Worm (Caenorhabditis elegans) whole organism, L1 larva: Measurements from ENCODE around the gene F14B8.6.
A peak's percentile ranks its signal among the peaks of the same experiment; 100 is the strongest.

Experiments used
- C16A3.4 ChIP-seq: fragments of 150-350 bp; optimal IDR thresholded peaks from 2 replicates; lab custom pipeline; 2014; ENCODE audit warnings: missing biosample characterization, missing genetic modification characterization
- blmp-1 ChIP-seq: fragments of 150-350 bp; optimal IDR thresholded peaks from 2 replicates; lab custom pipeline; 2014; ENCODE audit warnings: missing biosample characterization, missing genetic modification characterization
- ceh-82 ChIP-seq, 3 experiments: fragments of 150-350 bp in 1 of 3; sonication (generic microtip) in 2 of 3; optimal IDR thresholded peaks; 2 replicates each; lab custom pipeline; 2014 to 2017; ENCODE audit warnings: missing biosample characterization in 3 of 3, missing genetic modification characterization in 3 of 3
- ceh-90 ChIP-seq: sonication (generic microtip); optimal IDR thresholded peaks from 2 replicates; lab custom pipeline; 2016; ENCODE audit warnings: missing genetic modification characterization, missing compliant biosample characterization
- ces-1 ChIP-seq: fragments of 150-350 bp; optimal IDR thresholded peaks from 2 replicates; lab custom pipeline; 2014; ENCODE audit warnings: missing biosample characterization, missing genetic modification reagents, missing genetic modification characterization
- dsc-1 ChIP-seq: sonication (generic microtip); optimal IDR thresholded peaks from 2 replicates; lab custom pipeline; 2016; ENCODE audit warnings: mild to moderate bottlenecking, missing genetic modification characterization, missing compliant biosample characterization
- efl-1 ChIP-seq, 4 experiments: fragments of 150-350 bp; optimal IDR thresholded peaks in 3 of 4; peaks in 1 of 4; 1 replicate in 1 of 4; 2 replicates in 3 of 4; lab custom pipeline; 2014; ENCODE audit warnings: missing biosample characterization in 2 of 4, missing genetic modification characterization in 2 of 4, missing genetic modification reagents in 2 of 4
- elt-2 ChIP-seq: sonication (generic microtip); optimal IDR thresholded peaks from 2 replicates; lab custom pipeline; 2016; ENCODE audit warnings: missing genetic modification characterization, mild to moderate bottlenecking, inconsistent platforms, missing compliant biosample characterization, missing genetic modification reagents
- elt-3 ChIP-seq, 6 experiments: fragments of 150-350 bp in 1 of 6; sonication (generic microtip); optimal IDR thresholded peaks; 2 replicates each; lab custom pipeline; 2017 to 2018; ENCODE audit warnings: missing biosample characterization in 6 of 6, missing genetic modification characterization in 6 of 6, inconsistent platforms in 1 of 6
- fkh-10 ChIP-seq: sonication (generic microtip); optimal IDR thresholded peaks from 2 replicates; lab custom pipeline; 2017; ENCODE audit warnings: missing biosample characterization, missing genetic modification reagents, missing genetic modification characterization
- fkh-4 ChIP-seq: sonication (generic microtip); optimal IDR thresholded peaks from 2 replicates; lab custom pipeline; 2016; ENCODE audit warnings: missing compliant biosample characterization, missing genetic modification characterization, borderline replicate concordance
- fkh-8 ChIP-seq: sonication (generic microtip); optimal IDR thresholded peaks from 2 replicates; lab custom pipeline; 2016; ENCODE audit warnings: mild to moderate bottlenecking, missing genetic modification characterization, missing compliant biosample characterization
- fos-1 ChIP-seq: fragments of 150-350 bp; optimal IDR thresholded peaks from 2 replicates; lab custom pipeline; 2014; ENCODE audit warnings: missing biosample characterization, missing genetic modification characterization
- hlh-17 ChIP-seq: fragments of 200-800 bp; sonication (Bioruptor generic); optimal IDR thresholded peaks from 2 replicates; lab custom pipeline; 2018; ENCODE audit warnings: missing genetic modification characterization, mild to moderate bottlenecking, missing compliant biosample characterization, moderate library complexity, borderline replicate concordance
- hpl-2 ChIP-seq: fragments of 150-350 bp; optimal IDR thresholded peaks from 2 replicates; lab custom pipeline; 2014; ENCODE audit warnings: missing biosample characterization, missing genetic modification reagents, missing genetic modification characterization
- irx-1 ChIP-seq: sonication (generic microtip); optimal IDR thresholded peaks from 2 replicates; lab custom pipeline; 2016; ENCODE audit warnings: missing genetic modification characterization, missing compliant biosample characterization
- lin-13 ChIP-seq: fragments of 150-350 bp; optimal IDR thresholded peaks from 2 replicates; lab custom pipeline; 2014; ENCODE audit warnings: missing biosample characterization, missing genetic modification reagents, missing genetic modification characterization
- lin-14 ChIP-seq: fragments of 200-800 bp; sonication (Bioruptor generic); optimal IDR thresholded peaks from 2 replicates; lab custom pipeline; 2018; ENCODE audit warnings: mild to moderate bottlenecking, missing genetic modification characterization, moderate library complexity, missing compliant biosample characterization
- lin-15B ChIP-seq: fragments of 150-350 bp; sonication (generic microtip); optimal IDR thresholded peaks from 3 replicates; lab custom pipeline; 2014; ENCODE audit warnings: missing biosample characterization, missing genetic modification characterization
- lir-3 ChIP-seq: sonication (generic microtip); optimal IDR thresholded peaks from 2 replicates; lab custom pipeline; 2016; ENCODE audit warnings: mild to moderate bottlenecking, missing genetic modification characterization, moderate library complexity, missing compliant biosample characterization; ENCODE audit not compliant: poor library complexity
- lsy-2 ChIP-seq, 2 experiments: fragments of 150-350 bp; optimal IDR thresholded peaks; 2 replicates each; lab custom pipeline; 2014; ENCODE audit warnings: missing biosample characterization in 2 of 2, missing genetic modification characterization in 2 of 2
- mab-9 ChIP-seq: fragments of 200-800 bp; sonication (Bioruptor generic); IDR thresholded peaks from 2 replicates; pipeline ENCODE4 v1.3.6; 2022; ENCODE audit warnings: missing genetic modification reagents, missing genetic modification characterization, missing compliant biosample characterization
- mdl-1 ChIP-seq, 2 experiments: fragments of 150-350 bp; optimal IDR thresholded peaks; 2 replicates each; lab custom pipeline; 2014 to 2017; ENCODE audit warnings: missing biosample characterization in 2 of 2, missing genetic modification characterization in 2 of 2, inconsistent platforms in 1 of 2
- mep-1 ChIP-seq: fragments of 150-350 bp; optimal IDR thresholded peaks from 2 replicates; lab custom pipeline; 2014; ENCODE audit warnings: missing biosample characterization, missing genetic modification characterization
- nhr-11 ChIP-seq: fragments of 150-350 bp; optimal IDR thresholded peaks from 2 replicates; lab custom pipeline; 2014; ENCODE audit warnings: missing biosample characterization, missing genetic modification characterization
- nhr-12 ChIP-seq: sonication (generic microtip); optimal IDR thresholded peaks from 2 replicates; lab custom pipeline; 2017; ENCODE audit warnings: missing biosample characterization, missing genetic modification characterization
- nhr-19 ChIP-seq: fragments of 200-800 bp; sonication (Bioruptor generic); conservative IDR thresholded peaks from 2 replicates; pipeline ENCODE4 v1.3.6; 2022; ENCODE audit warnings: missing genetic modification characterization, missing compliant biosample characterization
- nhr-20 ChIP-seq: sonication (generic microtip); optimal IDR thresholded peaks from 2 replicates; lab custom pipeline; 2016; ENCODE audit warnings: mild to moderate bottlenecking, missing genetic modification characterization, missing compliant biosample characterization
- nhr-47 ChIP-seq: sonication (generic microtip); optimal IDR thresholded peaks from 2 replicates; lab custom pipeline; 2016; ENCODE audit warnings: mild to moderate bottlenecking, missing genetic modification characterization, moderate library complexity, missing compliant biosample characterization
- nhr-71 ChIP-seq: sonication (generic microtip); optimal IDR thresholded peaks from 2 replicates; lab custom pipeline; 2016; ENCODE audit warnings: mild to moderate bottlenecking, missing genetic modification characterization, moderate library complexity, missing compliant biosample characterization
- nhr-85 ChIP-seq: sonication (generic microtip); peaks from one replicate; lab custom pipeline; 2016; ENCODE audit warnings: missing genetic modification characterization, inconsistent platforms, missing compliant biosample characterization
- nhr-90 ChIP-seq: sonication (generic microtip); optimal IDR thresholded peaks from 2 replicates; lab custom pipeline; 2016; ENCODE audit warnings: mild to moderate bottlenecking, missing genetic modification characterization, missing compliant biosample characterization; ENCODE audit not compliant: poor library complexity
- pag-3 ChIP-seq: sonication (generic microtip); optimal IDR thresholded peaks from 2 replicates; lab custom pipeline; 2017; ENCODE audit warnings: missing genetic modification characterization, mild to moderate bottlenecking, missing compliant biosample characterization, antibody characterized with exemption, borderline replicate concordance; ENCODE audit not compliant: insufficient read depth
- pax-3 ChIP-seq: fragments of 200-800 bp; sonication (Bioruptor generic); optimal IDR thresholded peaks from 2 replicates; lab custom pipeline; 2018; ENCODE audit warnings: mild to moderate bottlenecking, missing genetic modification characterization, moderate library complexity, missing compliant biosample characterization
- pqm-1 ChIP-seq: sonication (generic microtip); optimal IDR thresholded peaks from 3 replicates; lab custom pipeline; 2017; ENCODE audit warnings: missing biosample characterization, missing genetic modification characterization
- rnt-1 ChIP-seq: sonication (generic microtip); optimal IDR thresholded peaks from 2 replicates; lab custom pipeline; 2016; ENCODE audit warnings: mild to moderate bottlenecking, missing genetic modification characterization, moderate library complexity, missing compliant biosample characterization
- skn-1 ChIP-seq: fragments of 150-350 bp; optimal IDR thresholded peaks from 2 replicates; lab custom pipeline; 2014; ENCODE audit warnings: missing biosample characterization, missing genetic modification characterization
- snu-23 ChIP-seq: sonication (generic microtip); optimal IDR thresholded peaks from 2 replicates; lab custom pipeline; 2016; ENCODE audit warnings: missing genetic modification characterization, missing compliant biosample characterization
- sox-4 ChIP-seq: sonication (generic microtip); optimal IDR thresholded peaks from 2 replicates; lab custom pipeline; 2016; ENCODE audit warnings: missing genetic modification characterization, missing compliant biosample characterization
- swsn-7 ChIP-seq: sonication (generic microtip); optimal IDR thresholded peaks from 2 replicates; lab custom pipeline; 2016; ENCODE audit warnings: missing genetic modification characterization, missing compliant biosample characterization
- tbx-2 ChIP-seq: sonication (generic microtip); optimal IDR thresholded peaks from 2 replicates; lab custom pipeline; 2016; ENCODE audit warnings: missing genetic modification characterization, missing compliant biosample characterization
- unc-30 ChIP-seq: sonication (generic microtip); optimal IDR thresholded peaks from 2 replicates; lab custom pipeline; 2017; ENCODE audit warnings: missing biosample characterization, missing genetic modification characterization
- unc-62 ChIP-seq: fragments of 150-350 bp; optimal IDR thresholded peaks from 2 replicates; lab custom pipeline; 2014; ENCODE audit warnings: missing biosample characterization, missing genetic modification reagents, missing genetic modification characterization
- unc-86 ChIP-seq: sonication (generic microtip); optimal IDR thresholded peaks from 2 replicates; lab custom pipeline; 2016; ENCODE audit warnings: missing genetic modification characterization, missing compliant biosample characterization
- vab-15 ChIP-seq: sonication (generic microtip); optimal IDR thresholded peaks from 2 replicates; lab custom pipeline; 2017; ENCODE audit warnings: missing genotype, mild to moderate bottlenecking, missing genetic modification characterization, missing compliant biosample characterization
- xbp-1 ChIP-seq: sonication (generic microtip); optimal IDR thresholded peaks from 2 replicates; lab custom pipeline; 2016; ENCODE audit warnings: missing genetic modification characterization, missing compliant biosample characterization
- zip-4 ChIP-seq: fragments of 200-800 bp; sonication (Bioruptor generic); optimal IDR thresholded peaks from 2 replicates; lab custom pipeline; 2018; ENCODE audit warnings: mild to moderate bottlenecking, missing genetic modification characterization, moderate library complexity, missing compliant biosample characterization
- ztf-4 ChIP-seq: fragments of 150-350 bp; optimal IDR thresholded peaks from 2 replicates; lab custom pipeline; 2014; ENCODE audit warnings: missing biosample characterization, missing genetic modification characterization

Gene F14B8.6

ce11 chrX:6904064-6904771, 28.0 kb downstream of the F14B8.6 start, which contains the start of gene sid-5:
Gene sid-5 (plus strand): TSS chrX:6904721.
- TF ChIP-seq efl-1 (optimal IDR thresholded peaks at IDR 0.05; lab: Kevin White, UChicago): no peak
- peak in 1 of 2 experiments; percentile 44 for TF ChIP-seq efl-1 (GFP tag; optimal IDR thresholded peaks at IDR 0.05 in 1 of 2; lab: Kevin White, UChicago)
- TF ChIP-seq lin-14: peak; percentile 24
- no peak for TF ChIP-seq fkh-10 (GFP tag; lab: Kevin White, UChicago)

ce11 chrX:6902958-6903357, 29.3 kb downstream of the F14B8.6 start:
- TF ChIP-seq pax-3 (tag; lab: Kevin White, UChicago): no peak
- no peak for TF ChIP-seq ztf-4 (tag; lab: Kevin White, UChicago)
- peak; percentile 30 for TF ChIP-seq fkh-8 (tag; lab: Kevin White, UChicago)
- TF ChIP-seq blmp-1 (tag; lab: Kevin White, UChicago): peak; percentile 9
- TF ChIP-seq zip-4 (GFP tag; lab: Kevin White, UChicago): peak; percentile 11
- peak; percentile 68 for TF ChIP-seq C16A3.4 (tag; lab: Kevin White, UChicago)
- peak; percentile 77 for TF ChIP-seq nhr-71 (tag; lab: Kevin White, UChicago)
- peak in 2 of 3 experiments; percentile 3 to 43 for TF ChIP-seq ceh-82 (tag; optimal IDR thresholded peaks at IDR 0.05; lab: Kevin White, UChicago)
- no peak for TF ChIP-seq lin-15B (tag; lab: Kevin White, UChicago)
- peak; percentile 75 for TF ChIP-seq rnt-1
- TF ChIP-seq fos-1: peak; percentile 31
- peak; percentile 16 to 58 for TF ChIP-seq lsy-2 (tag; optimal IDR thresholded peaks at IDR 0.05; lab: Kevin White, UChicago)
- TF ChIP-seq hlh-17 (GFP tag; lab: Kevin White, UChicago): no peak
- peak; percentile 53 for TF ChIP-seq lin-13 (GFP tag; lab: Kevin White, UChicago)
- TF ChIP-seq irx-1 (tag; lab: Kevin White, UChicago): no peak
- TF ChIP-seq skn-1 (tag; lab: Kevin White, UChicago): peak; percentile 26
- peak in 1 of 6 experiments; percentile 26 for TF ChIP-seq elt-3 (tag; optimal IDR thresholded peaks at IDR 0.05; lab: Kevin White, UChicago)
- no peak for TF ChIP-seq nhr-11 (tag; lab: Kevin White, UChicago)
- TF ChIP-seq hpl-2 (GFP tag; lab: Kevin White, UChicago): peak; percentile 48
- no peak for TF ChIP-seq fkh-4 (tag; lab: Kevin White, UChicago)
- TF ChIP-seq mep-1 (tag; lab: Kevin White, UChicago): peak; percentile 31
- peak; percentile 46; the same call in 1 of the 2 replicates for TF ChIP-seq mab-9
- TF ChIP-seq xbp-1 (tag; lab: Kevin White, UChicago): peak; percentile 59
- TF ChIP-seq nhr-90: peak; percentile 61
- peak; percentile 36 for TF ChIP-seq lir-3 (tag; lab: Kevin White, UChicago)
- TF ChIP-seq efl-1 (optimal IDR thresholded peaks at IDR 0.05; lab: Kevin White, UChicago): peak; percentile 5 to 20
- peak in 1 of 2 experiments; percentile 90 for TF ChIP-seq efl-1 (GFP tag; optimal IDR thresholded peaks at IDR 0.05 in 1 of 2; lab: Kevin White, UChicago)
- TF ChIP-seq nhr-47: peak; percentile 71
- no peak for TF ChIP-seq ceh-90 (tag; lab: Kevin White, UChicago)
- TF ChIP-seq tbx-2 (tag; lab: Kevin White, UChicago): peak; percentile 42
- TF ChIP-seq dsc-1 (tag; lab: Kevin White, UChicago): peak; percentile 68
- TF ChIP-seq sox-4 (tag; lab: Kevin White, UChicago): no peak
- TF ChIP-seq pqm-1 (tag; lab: Kevin White, UChicago): no peak
- TF ChIP-seq nhr-85: peak; percentile 72
- TF ChIP-seq nhr-20: peak; percentile 62
- peak; percentile 73 for TF ChIP-seq snu-23 (GFP tag; lab: Kevin White, UChicago)
- TF ChIP-seq swsn-7 (tag; lab: Kevin White, UChicago): peak; percentile 51
- TF ChIP-seq elt-2: peak; percentile 36
- TF ChIP-seq nhr-12: no peak
- TF ChIP-seq nhr-19 (GFP tag; lab: Robert Waterston, UW): peak; percentile 65
- TF ChIP-seq ces-1: no peak
- no peak for TF ChIP-seq unc-86 (tag; lab: Kevin White, UChicago)
- TF ChIP-seq mdl-1 (tag; optimal IDR thresholded peaks at IDR 0.05; lab: Kevin White, UChicago): peak in 1 of 2 experiments; percentile 76
- TF ChIP-seq lin-14: peak; percentile 65
- no peak for TF ChIP-seq unc-30
- no peak for TF ChIP-seq unc-62
- no peak for TF ChIP-seq pag-3 (tag; lab: Kevin White, UChicago)
- no peak for TF ChIP-seq vab-15 (tag; lab: Kevin White, UChicago)
